Worm (Caenorhabditis elegans) whole organism, L4 larva: ENCODE results near the gene perm-2.

ENCODE experiments used
- F10B5.3 ChIP-seq: sonication (generic microtip); optimal IDR thresholded peaks from 2 replicates; lab custom pipeline; 2016; ENCODE audit warnings: mild to moderate bottlenecking, missing genetic modification characterization, missing compliant biosample characterization
- F37D6.2 ChIP-seq: sonication (generic microtip); optimal IDR thresholded peaks from 2 replicates; lab custom pipeline; 2016; ENCODE audit warnings: mild to moderate bottlenecking, missing genetic modification characterization, missing compliant biosample characterization
- F44E2.7 ChIP-seq: fragments of 200-800 bp; sonication (Bioruptor generic); IDR thresholded peaks from 2 replicates; pipeline ENCODE4 v2.1.2; 2022; ENCODE audit warnings: missing genetic modification characterization, missing compliant biosample characterization
- T20F7.1 ChIP-seq: fragments of 200-800 bp; sonication (Bioruptor generic); optimal IDR thresholded peaks from 2 replicates; lab custom pipeline; 2018; ENCODE audit warnings: mild to moderate bottlenecking, missing genetic modification characterization, missing compliant biosample characterization
- T26A8.4 ChIP-seq: fragments of 200-800 bp; sonication (Bioruptor generic); IDR thresholded peaks from 2 replicates; pipeline ENCODE4 v1.3.6; 2022; ENCODE audit warnings: missing genetic modification characterization, missing compliant biosample characterization
- aha-1 ChIP-seq: fragments of 150-350 bp; peaks from one replicate; lab custom pipeline; 2014; ENCODE audit warnings: missing biosample characterization, missing genetic modification characterization
- aly-2 ChIP-seq: sonication (generic microtip); optimal IDR thresholded peaks from 2 replicates; lab custom pipeline; 2018; ENCODE audit warnings: missing biosample characterization, missing genetic modification characterization
- ama-1 ChIP-seq: fragments of 150-350 bp; optimal IDR thresholded peaks from 2 replicates; lab custom pipeline; 2014; ENCODE audit warnings: inconsistent platforms, mixed read lengths
- arid-1 ChIP-seq: fragments of 200-800 bp; sonication (Bioruptor generic); conservative IDR thresholded peaks from 2 replicates; pipeline ENCODE4 v1.3.6; 2022; ENCODE audit warnings: missing genetic modification reagents, missing genetic modification characterization, missing compliant biosample characterization
- attf-4 ChIP-seq: sonication (generic microtip); optimal IDR thresholded peaks from 3 replicates; lab custom pipeline; 2017; ENCODE audit warnings: missing biosample characterization, missing genetic modification characterization
- ceh-32 ChIP-seq: sonication (generic microtip); optimal IDR thresholded peaks from 2 replicates; lab custom pipeline; 2016; ENCODE audit warnings: mild to moderate bottlenecking, missing genetic modification characterization, missing compliant biosample characterization; ENCODE audit not compliant: poor library complexity
- daf-16 ChIP-seq, 3 experiments: sonication (generic microtip); optimal IDR thresholded peaks; 2 replicates each; lab custom pipeline; 2016 to 2017; ENCODE audit warnings: missing genetic modification characterization in 3 of 3, missing genetic modification reagents in 3 of 3, mild to moderate bottlenecking in 2 of 3, missing compliant biosample characterization in 2 of 3, missing biosample characterization in 1 of 3, moderate library complexity in 1 of 3
- dmd-8 ChIP-seq: fragments of 200-800 bp; sonication (Bioruptor generic); IDR thresholded peaks from 2 replicates; pipeline ENCODE4 v1.3.6; 2022; ENCODE audit warnings: missing genetic modification characterization, missing compliant biosample characterization
- dve-1 ChIP-seq: sonication (generic microtip); optimal IDR thresholded peaks from 2 replicates; lab custom pipeline; 2017; ENCODE audit warnings: antibody characterized with exemption, mild to moderate bottlenecking, missing genetic modification characterization, missing compliant biosample characterization; ENCODE audit not compliant: insufficient read depth
- egl-43 ChIP-seq: fragments of 200-800 bp; sonication (Bioruptor generic); IDR thresholded peaks from 2 replicates; pipeline ENCODE4 v1.3.6; 2022; ENCODE audit warnings: missing genetic modification reagents, missing genetic modification characterization, missing compliant biosample characterization
- fos-1 ChIP-seq: fragments of 150-350 bp; optimal IDR thresholded peaks from 2 replicates; lab custom pipeline; 2014; ENCODE audit warnings: missing biosample characterization, missing genetic modification characterization
- hif-1 ChIP-seq, 2 experiments: sonication (generic microtip); optimal IDR thresholded peaks; 2 replicates each; lab custom pipeline; 2016 to 2017; ENCODE audit warnings: missing compliant biosample characterization in 2 of 2, missing genetic modification characterization in 2 of 2, missing genetic modification reagents in 2 of 2, missing genotype in 2 of 2, mild to moderate bottlenecking in 1 of 2
- hmg-1.1 ChIP-seq: fragments of 200-800 bp; sonication (Bioruptor generic); IDR thresholded peaks from 2 replicates; pipeline ENCODE4 v1.3.6; 2022; ENCODE audit warnings: missing genetic modification reagents, missing genetic modification characterization, missing compliant biosample characterization
- lim-7 ChIP-seq: fragments of 200-800 bp; sonication (Bioruptor generic); IDR thresholded peaks from 2 replicates; pipeline ENCODE4 v1.3.6; 2022; ENCODE audit warnings: missing genetic modification characterization, missing compliant biosample characterization
- lin-1 ChIP-seq: fragments of 200-800 bp; sonication (Bioruptor generic); IDR thresholded peaks from 2 replicates; pipeline ENCODE4 v1.3.6; 2022; ENCODE audit warnings: missing genetic modification reagents, missing genetic modification characterization, missing compliant biosample characterization
- lin-13 ChIP-seq: fragments of 150-350 bp; optimal IDR thresholded peaks from 2 replicates; lab custom pipeline; 2014; ENCODE audit warnings: missing biosample characterization, missing genetic modification reagents, missing genetic modification characterization
- lin-15B ChIP-seq: fragments of 150-350 bp; sonication (generic microtip); optimal IDR thresholded peaks from 3 replicates; lab custom pipeline; 2014; ENCODE audit warnings: missing biosample characterization, missing genetic modification characterization
- lin-39 ChIP-seq: fragments of 150-350 bp; optimal IDR thresholded peaks from 2 replicates; lab custom pipeline; 2014; ENCODE audit warnings: missing biosample characterization, missing genetic modification reagents, missing genetic modification characterization
- lsy-2 ChIP-seq, 2 experiments: fragments of 150-350 bp in 1 of 2; sonication (generic microtip) in 1 of 2; optimal IDR thresholded peaks; 2 replicates each; lab custom pipeline; 2014 to 2017; ENCODE audit warnings: missing biosample characterization in 2 of 2, missing genetic modification characterization in 2 of 2
- madf-9 ChIP-seq: fragments of 200-800 bp; sonication (Bioruptor generic); conservative IDR thresholded peaks from 2 replicates; pipeline ENCODE4 v1.3.6; 2022; ENCODE audit warnings: missing genetic modification reagents, missing genetic modification characterization, missing compliant biosample characterization
- mdl-1 ChIP-seq, 2 experiments: fragments of 150-350 bp in 1 of 2; sonication (generic microtip) in 1 of 2; optimal IDR thresholded peaks; 2 replicates each; lab custom pipeline; 2014 to 2017; ENCODE audit warnings: missing biosample characterization in 2 of 2, missing genetic modification characterization in 2 of 2
- mdt-29 ChIP-seq: fragments of 200-800 bp; sonication (Bioruptor generic); IDR thresholded peaks from 2 replicates; pipeline ENCODE4 v1.3.6; 2022; ENCODE audit warnings: missing genetic modification reagents, missing genetic modification characterization, missing compliant biosample characterization
- mep-1 ChIP-seq: fragments of 150-350 bp; sonication (generic microtip); optimal IDR thresholded peaks from 3 replicates; lab custom pipeline; 2014; ENCODE audit warnings: missing biosample characterization, missing genetic modification characterization
- nhr-102 ChIP-seq: sonication (generic microtip); optimal IDR thresholded peaks from 2 replicates; lab custom pipeline; 2016; ENCODE audit warnings: mild to moderate bottlenecking, missing genetic modification characterization, moderate library complexity, missing compliant biosample characterization
- nhr-11 ChIP-seq: fragments of 150-350 bp; optimal IDR thresholded peaks from 2 replicates; lab custom pipeline; 2014; ENCODE audit warnings: missing biosample characterization, missing genetic modification characterization
- nhr-48 ChIP-seq: sonication (generic microtip); optimal IDR thresholded peaks from 2 replicates; lab custom pipeline; 2016; ENCODE audit warnings: mild to moderate bottlenecking, missing genetic modification characterization, missing compliant biosample characterization
- nhr-6 ChIP-seq: fragments of 150-350 bp; optimal IDR thresholded peaks from 2 replicates; lab custom pipeline; 2014; ENCODE audit warnings: missing biosample characterization, missing genetic modification characterization
- pha-4 ChIP-seq, 2 experiments: fragments of 150-350 bp in 1 of 2; fragments of 200-800 bp in 1 of 2; sonication (Bioruptor generic) in 1 of 2; IDR thresholded peaks in 1 of 2; optimal IDR thresholded peaks in 1 of 2; 2 replicates each; pipeline versions ENCODE4 v1.3.6 to Lab custom; 2014 to 2022; ENCODE audit warnings: missing genetic modification characterization in 2 of 2, missing genetic modification reagents in 2 of 2, missing biosample characterization in 1 of 2, missing compliant biosample characterization in 1 of 2
- php-3 ChIP-seq: fragments of 200-800 bp; sonication (Bioruptor generic); IDR thresholded peaks from 2 replicates; pipeline ENCODE4 v1.3.6; 2022; ENCODE audit warnings: missing genetic modification reagents, missing genetic modification characterization, missing compliant biosample characterization
- sdz-12 ChIP-seq: fragments of 200-800 bp; sonication (Bioruptor generic); optimal IDR thresholded peaks from 2 replicates; lab custom pipeline; 2018; ENCODE audit warnings: mild to moderate bottlenecking, missing genetic modification characterization, missing compliant biosample characterization
- set-16 ChIP-seq: fragments of 200-800 bp; sonication (Bioruptor generic); IDR thresholded peaks from 2 replicates; pipeline ENCODE4 v1.3.6; 2022; ENCODE audit warnings: missing genetic modification reagents, missing genetic modification characterization, missing compliant biosample characterization
- tag-97 ChIP-seq: fragments of 200-800 bp; sonication (Bioruptor generic); IDR thresholded peaks from 2 replicates; pipeline ENCODE4 v1.3.6; 2022; ENCODE audit warnings: missing genetic modification characterization, missing compliant biosample characterization
- unc-62 ChIP-seq, 3 experiments: fragments of 150-350 bp in 1 of 3; sonication (generic microtip); optimal IDR thresholded peaks in 2 of 3; peaks in 1 of 3; 1 replicate in 1 of 3; 2 replicates in 2 of 3; lab custom pipeline; 2014 to 2017; ENCODE audit warnings: missing biosample characterization in 3 of 3, missing genetic modification characterization in 3 of 3, missing genetic modification reagents in 3 of 3, missing genotype in 1 of 3
- vab-7 ChIP-seq: fragments of 200-800 bp; sonication (Bioruptor generic); IDR thresholded peaks from 2 replicates; pipeline ENCODE4 v1.3.6; 2022; ENCODE audit warnings: missing genetic modification reagents, missing genetic modification characterization, missing compliant biosample characterization
- zag-1 ChIP-seq: fragments of 150-350 bp; optimal IDR thresholded peaks from 2 replicates; lab custom pipeline; 2014; ENCODE audit warnings: missing biosample characterization, missing genetic modification characterization
- zfp-3 ChIP-seq: fragments of 200-800 bp; sonication (Bioruptor generic); conservative IDR thresholded peaks from 2 replicates; pipeline ENCODE4 v1.3.6; 2022; ENCODE audit warnings: missing genetic modification reagents, missing genetic modification characterization, missing compliant biosample characterization
- zip-11 ChIP-seq: fragments of 200-800 bp; sonication (Bioruptor generic); IDR thresholded peaks from 2 replicates; pipeline ENCODE4 v1.3.6; 2022; ENCODE audit warnings: missing genetic modification characterization, missing compliant biosample characterization
- zip-2 ChIP-seq: fragments of 150-350 bp; optimal IDR thresholded peaks from 2 replicates; lab custom pipeline; 2014; ENCODE audit warnings: missing biosample characterization, missing genetic modification characterization

The perm-2 gene

DNA sequence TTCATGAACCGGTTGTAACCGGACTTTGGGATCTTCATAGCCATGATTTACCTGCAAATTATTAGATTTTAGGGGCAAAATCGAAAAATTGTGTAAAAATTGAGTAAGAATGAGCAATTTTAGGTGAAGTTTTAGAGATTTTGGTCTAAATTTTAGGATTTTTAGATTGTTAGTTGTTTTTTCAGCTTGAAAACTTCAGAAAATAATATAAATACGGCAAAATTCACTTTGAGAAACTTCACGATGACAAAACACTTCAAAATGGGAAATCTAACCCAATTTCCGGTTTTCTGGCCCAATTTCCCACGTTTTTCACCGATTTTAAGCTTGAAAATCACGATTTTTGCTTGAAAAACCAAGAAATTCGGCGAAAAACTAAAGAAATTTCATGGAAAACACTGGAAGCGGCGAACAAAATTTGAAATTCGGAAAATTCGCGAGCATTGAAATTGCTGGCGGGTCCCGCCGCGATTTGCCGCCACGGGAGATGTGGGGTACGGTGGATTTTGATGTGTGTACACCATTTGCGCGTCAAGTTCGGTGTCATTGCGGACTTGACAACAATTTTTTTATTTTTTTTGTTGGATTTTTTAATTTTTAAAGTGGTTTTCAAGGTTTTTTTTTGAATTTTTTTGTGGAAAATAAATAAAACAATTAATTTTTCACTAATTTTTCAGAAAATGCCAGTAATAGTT, 32.6 kb upstream of the perm-2 start, which contains the start of the genes cct-8 and Y55F3AR.2 (continued):
- TF ChIP-seq lim-7 (GFP tag; lab: Robert Waterston, UW) = peak; percentile 55; the same call in 1 of the 2 replicates
- TF ChIP-seq nhr-11 (tag; lab: Kevin White, UChicago) = peak; percentile 89
- TF ChIP-seq lin-15B (tag; lab: Kevin White, UChicago) = peak; percentile 81
- TF ChIP-seq mdt-29 (GFP tag; lab: Robert Waterston, UW) = peak; percentile 98
- TF ChIP-seq attf-4 (tag; lab: Kevin White, UChicago) = no peak
- peak; percentile 96 for TF ChIP-seq madf-9 (GFP tag; lab: Robert Waterston, UW)
- peak; percentile 99 for TF ChIP-seq T26A8.4
- peak; percentile 93 for TF ChIP-seq nhr-6 (tag; lab: Kevin White, UChicago)
- TF ChIP-seq lin-13 = peak; percentile 95
- TF ChIP-seq daf-16 (GFP tag; optimal IDR thresholded peaks at IDR 0.05; lab: Kevin White, UChicago) = peak; percentile 58 to 95
- TF ChIP-seq daf-16 (tag; optimal IDR thresholded peaks at IDR 0.05; lab: Kevin White, UChicago) = peak; percentile 82
- peak in 1 of 2 experiments; percentile 100 for TF ChIP-seq unc-62 (GFP tag; optimal IDR thresholded peaks at IDR 0.05 in 1 of 2; lab: Kevin White, UChicago)
- TF ChIP-seq unc-62 (tag; optimal IDR thresholded peaks at IDR 0.05; lab: Kevin White, UChicago) = peak; percentile 17
- peak; percentile 56; the same call in 1 of the 2 replicates for TF ChIP-seq zip-11 (GFP tag; lab: Robert Waterston, UW)
- peak; percentile 97 for TF ChIP-seq nhr-102
- peak; percentile 99 for TF ChIP-seq mep-1 (tag; lab: Kevin White, UChicago)
- peak; percentile 92 for TF ChIP-seq lin-1 (GFP tag; lab: Robert Waterston, UW)
- TF ChIP-seq vab-7 = peak; percentile 92
- peak; percentile 97 for TF ChIP-seq pha-4 (GFP tag; IDR thresholded peaks at IDR 0.05; lab: Robert Waterston, UW)
- TF ChIP-seq pha-4 (tag; optimal IDR thresholded peaks at IDR 0.05; lab: Kevin White, UChicago) = peak; percentile 19
- peak; percentile 23 for TF ChIP-seq fos-1 (tag; lab: Kevin White, UChicago)
- no peak for TF ChIP-seq dmd-8 (GFP tag; lab: Robert Waterston, UW)
- TF ChIP-seq lsy-2 (tag; optimal IDR thresholded peaks at IDR 0.05; lab: Kevin White, UChicago) = peak; percentile 99 to 100
- peak; percentile 92 for TF ChIP-seq sdz-12 (GFP tag; lab: Kevin White, UChicago)
- TF ChIP-seq zag-1 (tag; lab: Kevin White, UChicago) = peak; percentile 34

DNA sequence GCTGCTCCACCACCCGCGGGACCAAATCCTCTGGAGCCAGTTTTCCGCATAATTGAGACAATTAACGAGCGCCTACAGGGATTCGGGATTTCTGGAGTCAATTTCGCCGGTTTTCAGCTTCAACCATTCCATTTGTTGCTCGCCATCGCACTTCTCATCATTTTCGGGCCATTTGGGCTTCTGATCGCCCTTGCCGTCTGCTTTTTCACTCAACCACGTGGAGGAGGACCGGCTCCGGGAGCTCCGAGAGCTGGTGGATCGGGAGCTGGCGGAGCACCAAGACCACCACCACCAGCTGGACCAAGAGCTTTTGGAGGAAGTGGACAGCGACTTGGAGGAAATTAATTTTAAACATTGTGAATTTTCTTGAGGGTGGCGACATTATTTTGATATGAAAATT, 30.4 kb upstream of the perm-2 start:
- TF ChIP-seq F37D6.2 (tag; lab: Kevin White, UChicago) = no peak
- TF ChIP-seq aha-1 (tag; lab: Kevin White, UChicago) = peak; percentile 59
- TF ChIP-seq sdz-12 (GFP tag; lab: Kevin White, UChicago) = no peak
- no peak for TF ChIP-seq php-3 (GFP tag; lab: Robert Waterston, UW)
- no peak for TF ChIP-seq lin-39
- TF ChIP-seq hif-1 (tag; optimal IDR thresholded peaks at IDR 0.05; lab: Kevin White, UChicago) = no peak
- no peak for TF ChIP-seq zip-2 (tag; lab: Kevin White, UChicago)
- no peak for TF ChIP-seq dve-1
- TF ChIP-seq lsy-2 (tag; optimal IDR thresholded peaks at IDR 0.05; lab: Kevin White, UChicago) = no peak
- TF ChIP-seq T20F7.1 (GFP tag; lab: Kevin White, UChicago) = no peak
- TF ChIP-seq F44E2.7 = no peak
- TF ChIP-seq zfp-3 (GFP tag; lab: Robert Waterston, UW) = no peak
- no peak for TF ChIP-seq ceh-32 (tag; lab: Kevin White, UChicago)
- TF ChIP-seq mdl-1 (tag; optimal IDR thresholded peaks at IDR 0.05; lab: Kevin White, UChicago) = no peak
- peak; percentile 85 for TF ChIP-seq set-16 (GFP tag; lab: Robert Waterston, UW)
- no peak for TF ChIP-seq lin-13
- no peak for TF ChIP-seq aly-2 (tag; lab: Kevin White, UChicago)
- no peak for TF ChIP-seq tag-97 (GFP tag; lab: Robert Waterston, UW)
- no peak for TF ChIP-seq daf-16 (GFP tag; optimal IDR thresholded peaks at IDR 0.05; lab: Kevin White, UChicago)
- TF ChIP-seq daf-16 (tag; optimal IDR thresholded peaks at IDR 0.05; lab: Kevin White, UChicago) = no peak
- TF ChIP-seq hmg-1.1 (GFP tag; lab: Robert Waterston, UW) = no peak
- TF ChIP-seq egl-43 (GFP tag; lab: Robert Waterston, UW) = 0 out of 2 replicates have a peak, but pooled peaks have one; percentile 11
- TF ChIP-seq F10B5.3 (tag; lab: Kevin White, UChicago) = no peak
- TF ChIP-seq ama-1 (lab: Kevin White, UChicago) = no peak
- no peak for TF ChIP-seq pha-4 (GFP tag; IDR thresholded peaks at IDR 0.05; lab: Robert Waterston, UW)
- no peak for TF ChIP-seq pha-4 (tag; optimal IDR thresholded peaks at IDR 0.05; lab: Kevin White, UChicago)
- TF ChIP-seq nhr-48 = no peak
- TF ChIP-seq arid-1 (GFP tag; lab: Robert Waterston, UW) = no peak
